Worm (Caenorhabditis elegans) whole organism, early embryonic: ENCODE data around the gene gst-24.

ENCODE experiments used
- ama-1 ChIP-seq: fragments of 150-350 bp; optimal IDR thresholded peaks from 2 replicates; lab custom pipeline; 2014
- ceh-13 ChIP-seq: fragments of 200-800 bp; sonication (Bioruptor generic); optimal IDR thresholded peaks from 2 replicates; lab custom pipeline; 2018; ENCODE audit warnings: mild to moderate bottlenecking, missing genetic modification characterization, missing compliant biosample characterization
- ceh-36 ChIP-seq: sonication (generic microtip); optimal IDR thresholded peaks from 2 replicates; lab custom pipeline; 2016; ENCODE audit warnings: missing genetic modification characterization, inconsistent platforms, missing compliant biosample characterization
- ets-7 ChIP-seq: sonication (generic microtip); optimal IDR thresholded peaks from 2 replicates; lab custom pipeline; 2016; ENCODE audit warnings: missing genotype, missing genetic modification characterization, missing compliant biosample characterization
- flt-1 ChIP-seq: fragments of 200-800 bp; sonication (Bioruptor generic); IDR thresholded peaks from 2 replicates; pipeline ENCODE4 v1.3.6; 2022; ENCODE audit warnings: missing genetic modification characterization, missing compliant biosample characterization
- hmbx-1 ChIP-seq: sonication (generic microtip); optimal IDR thresholded peaks from 2 replicates; lab custom pipeline; 2016; ENCODE audit warnings: mild to moderate bottlenecking, missing genetic modification characterization, missing compliant biosample characterization
- hmg-4 ChIP-seq: fragments of 200-800 bp; sonication (Bioruptor generic); optimal IDR thresholded peaks from 2 replicates; lab custom pipeline; 2018; ENCODE audit warnings: mild to moderate bottlenecking, missing genetic modification characterization, missing compliant biosample characterization
- hnd-1 ChIP-seq: sonication (generic microtip); optimal IDR thresholded peaks from 2 replicates; lab custom pipeline; 2016; ENCODE audit warnings: missing genetic modification characterization, missing compliant biosample characterization
- pes-1 ChIP-seq: fragments of 200-800 bp; sonication (Bioruptor generic); IDR thresholded peaks from 2 replicates; pipeline ENCODE4 v1.3.6; 2022; ENCODE audit warnings: missing genetic modification reagents, missing genetic modification characterization, missing compliant biosample characterization
- scrt-1 ChIP-seq: fragments of 200-800 bp; sonication (Bioruptor generic); IDR thresholded peaks from 2 replicates; pipeline ENCODE4 v1.3.6; 2022; ENCODE audit warnings: missing genetic modification characterization, missing compliant biosample characterization
- tra-4 ChIP-seq: sonication (generic microtip); optimal IDR thresholded peaks from 2 replicates; lab custom pipeline; 2017; ENCODE audit warnings: missing genetic modification characterization, missing compliant biosample characterization

DNA sequence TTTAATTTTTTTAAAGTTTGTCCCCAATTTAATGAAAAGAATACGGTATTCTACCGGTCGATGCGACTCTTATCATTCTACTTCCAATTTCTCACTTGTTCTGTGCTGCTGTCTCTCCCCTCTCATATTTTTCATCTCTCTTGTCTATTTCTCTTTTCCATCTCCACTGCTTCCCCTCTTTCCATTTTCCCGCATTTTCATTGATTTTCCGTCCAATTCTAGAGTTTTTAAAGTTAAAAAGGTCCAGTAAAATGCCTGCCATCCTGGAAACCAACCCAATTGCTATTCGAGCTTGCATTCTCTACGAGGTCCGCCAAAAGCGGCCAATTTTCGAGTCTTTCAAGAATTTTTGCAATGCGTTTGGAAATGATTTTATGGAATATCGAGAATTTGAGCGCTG, 30.1 kb upstream of the gst-24 start, which contains the start of gene fbxa-167:
- TF ChIP-seq ama-1 (lab: Kevin White, UChicago) (no peak), hmg-4 (GFP tag; lab: Kevin White, UChicago) (no peak), scrt-1 (GFP tag; lab: Robert Waterston, UW) (no peak), pes-1 (GFP tag; lab: Robert Waterston, UW) (no peak), tra-4 (tag; lab: Kevin White, UChicago) (no peak), ceh-13 (GFP tag; lab: Kevin White, UChicago) (no peak), flt-1 (GFP tag; lab: Robert Waterston, UW) (no peak), ets-7 (tag; lab: Kevin White, UChicago) (no peak), hnd-1 (tag; lab: Kevin White, UChicago) (no peak), ceh-36 (no peak), hmbx-1 (tag; lab: Kevin White, UChicago) (no peak)
